Worm (Caenorhabditis elegans) whole organism, L1 larva: ENCODE results near the gene C13C4.7.

Experiments
- C04F5.9 ChIP-seq: sonication (generic microtip); optimal IDR thresholded peaks from 2 replicates; lab custom pipeline; 2016; ENCODE audit warnings: missing genetic modification characterization, missing compliant biosample characterization
- C16A3.4 ChIP-seq: fragments of 150-350 bp; optimal IDR thresholded peaks from 2 replicates; lab custom pipeline; 2014; ENCODE audit warnings: missing biosample characterization, missing genetic modification characterization
- C34B4.2 ChIP-seq: sonication (generic microtip); optimal IDR thresholded peaks from 2 replicates; lab custom pipeline; 2017; ENCODE audit warnings: mild to moderate bottlenecking, missing genetic modification characterization, missing compliant biosample characterization
- aha-1 ChIP-seq: fragments of 150-350 bp; optimal IDR thresholded peaks from 2 replicates; lab custom pipeline; 2014; ENCODE audit warnings: missing biosample characterization, missing genetic modification characterization
- aly-2 ChIP-seq: fragments of 150-350 bp; optimal IDR thresholded peaks from 2 replicates; lab custom pipeline; 2014; ENCODE audit warnings: missing biosample characterization, missing genetic modification characterization
- ceh-88 ChIP-seq: fragments of 200-800 bp; sonication (Bioruptor generic); IDR thresholded peaks from 2 replicates; pipeline ENCODE4 v1.3.6; 2022; ENCODE audit warnings: missing genetic modification characterization, missing compliant biosample characterization
- ceh-90 ChIP-seq: sonication (generic microtip); optimal IDR thresholded peaks from 2 replicates; lab custom pipeline; 2016; ENCODE audit warnings: missing genetic modification characterization, missing compliant biosample characterization
- ces-1 ChIP-seq: fragments of 150-350 bp; optimal IDR thresholded peaks from 2 replicates; lab custom pipeline; 2014; ENCODE audit warnings: missing biosample characterization, missing genetic modification reagents, missing genetic modification characterization
- dsc-1 ChIP-seq: sonication (generic microtip); optimal IDR thresholded peaks from 2 replicates; lab custom pipeline; 2016; ENCODE audit warnings: mild to moderate bottlenecking, missing genetic modification characterization, missing compliant biosample characterization
- efl-3 ChIP-seq: fragments of 200-800 bp; sonication (Bioruptor generic); optimal IDR thresholded peaks from 2 replicates; lab custom pipeline; 2018; ENCODE audit warnings: mild to moderate bottlenecking, missing genetic modification characterization, missing compliant biosample characterization
- elt-2 ChIP-seq: sonication (generic microtip); optimal IDR thresholded peaks from 2 replicates; lab custom pipeline; 2016; ENCODE audit warnings: missing genetic modification characterization, mild to moderate bottlenecking, inconsistent platforms, missing compliant biosample characterization, missing genetic modification reagents
- elt-3 ChIP-seq, 6 experiments: fragments of 150-350 bp in 1 of 6; sonication (generic microtip); optimal IDR thresholded peaks; 2 replicates each; lab custom pipeline; 2017 to 2018; ENCODE audit warnings: missing biosample characterization in 6 of 6, missing genetic modification characterization in 6 of 6, inconsistent platforms in 1 of 6
- fkh-10 ChIP-seq: sonication (generic microtip); optimal IDR thresholded peaks from 2 replicates; lab custom pipeline; 2017; ENCODE audit warnings: missing biosample characterization, missing genetic modification reagents, missing genetic modification characterization
- fos-1 ChIP-seq: fragments of 150-350 bp; optimal IDR thresholded peaks from 2 replicates; lab custom pipeline; 2014; ENCODE audit warnings: missing biosample characterization, missing genetic modification characterization
- grh-1 ChIP-seq: fragments of 200-800 bp; sonication (Bioruptor generic); IDR thresholded peaks from 2 replicates; pipeline ENCODE4 v1.3.6; 2022; ENCODE audit warnings: missing genetic modification reagents, missing genetic modification characterization, missing compliant biosample characterization
- hlh-4 ChIP-seq: sonication (generic microtip); optimal IDR thresholded peaks from 2 replicates; lab custom pipeline; 2016; ENCODE audit warnings: mild to moderate bottlenecking, missing genetic modification characterization, missing compliant biosample characterization
- irx-1 ChIP-seq: sonication (generic microtip); optimal IDR thresholded peaks from 2 replicates; lab custom pipeline; 2016; ENCODE audit warnings: missing genetic modification characterization, missing compliant biosample characterization
- isw-1 ChIP-seq: fragments of 200-800 bp; sonication (Bioruptor generic); IDR thresholded peaks from 2 replicates; pipeline ENCODE4 v1.3.6; 2022; ENCODE audit warnings: missing genetic modification characterization, missing compliant biosample characterization
- jun-1 ChIP-seq: fragments of 150-350 bp; optimal IDR thresholded peaks from 2 replicates; lab custom pipeline; 2014; ENCODE audit warnings: missing biosample characterization, missing genetic modification reagents, missing genetic modification characterization
- lin-14 ChIP-seq: fragments of 200-800 bp; sonication (Bioruptor generic); optimal IDR thresholded peaks from 2 replicates; lab custom pipeline; 2018; ENCODE audit warnings: mild to moderate bottlenecking, missing genetic modification characterization, moderate library complexity, missing compliant biosample characterization
- lsy-2 ChIP-seq, 2 experiments: fragments of 150-350 bp; optimal IDR thresholded peaks; 2 replicates each; lab custom pipeline; 2014; ENCODE audit warnings: missing biosample characterization in 2 of 2, missing genetic modification characterization in 2 of 2
- mdl-1 ChIP-seq, 2 experiments: fragments of 150-350 bp; optimal IDR thresholded peaks; 2 replicates each; lab custom pipeline; 2014 to 2017; ENCODE audit warnings: missing biosample characterization in 2 of 2, missing genetic modification characterization in 2 of 2, inconsistent platforms in 1 of 2
- mef-2 ChIP-seq: fragments of 150-350 bp; optimal IDR thresholded peaks from 2 replicates; lab custom pipeline; 2014; ENCODE audit warnings: missing biosample characterization, missing genetic modification characterization
- nhr-11 ChIP-seq: fragments of 150-350 bp; optimal IDR thresholded peaks from 2 replicates; lab custom pipeline; 2014; ENCODE audit warnings: missing biosample characterization, missing genetic modification characterization
- nhr-19 ChIP-seq: fragments of 200-800 bp; sonication (Bioruptor generic); conservative IDR thresholded peaks from 2 replicates; pipeline ENCODE4 v1.3.6; 2022; ENCODE audit warnings: missing genetic modification characterization, missing compliant biosample characterization
- nhr-20 ChIP-seq: sonication (generic microtip); optimal IDR thresholded peaks from 2 replicates; lab custom pipeline; 2016; ENCODE audit warnings: mild to moderate bottlenecking, missing genetic modification characterization, missing compliant biosample characterization
- nhr-237 ChIP-seq: fragments of 150-350 bp; optimal IDR thresholded peaks from 2 replicates; lab custom pipeline; 2014; ENCODE audit warnings: missing biosample characterization, missing genetic modification characterization
- nhr-47 ChIP-seq: sonication (generic microtip); optimal IDR thresholded peaks from 2 replicates; lab custom pipeline; 2016; ENCODE audit warnings: mild to moderate bottlenecking, missing genetic modification characterization, moderate library complexity, missing compliant biosample characterization
- nhr-71 ChIP-seq: sonication (generic microtip); optimal IDR thresholded peaks from 2 replicates; lab custom pipeline; 2016; ENCODE audit warnings: mild to moderate bottlenecking, missing genetic modification characterization, moderate library complexity, missing compliant biosample characterization
- nhr-84 ChIP-seq: sonication (generic microtip); optimal IDR thresholded peaks from 2 replicates; lab custom pipeline; 2017; ENCODE audit warnings: missing biosample characterization, missing genetic modification characterization
- nhr-85 ChIP-seq: sonication (generic microtip); peaks from one replicate; lab custom pipeline; 2016; ENCODE audit warnings: missing genetic modification characterization, inconsistent platforms, missing compliant biosample characterization
- nhr-90 ChIP-seq: sonication (generic microtip); optimal IDR thresholded peaks from 2 replicates; lab custom pipeline; 2016; ENCODE audit warnings: mild to moderate bottlenecking, missing genetic modification characterization, missing compliant biosample characterization; ENCODE audit not compliant: poor library complexity
- pag-3 ChIP-seq: sonication (generic microtip); optimal IDR thresholded peaks from 2 replicates; lab custom pipeline; 2017; ENCODE audit warnings: missing genetic modification characterization, mild to moderate bottlenecking, missing compliant biosample characterization, antibody characterized with exemption, borderline replicate concordance; ENCODE audit not compliant: insufficient read depth
- pax-3 ChIP-seq: fragments of 200-800 bp; sonication (Bioruptor generic); optimal IDR thresholded peaks from 2 replicates; lab custom pipeline; 2018; ENCODE audit warnings: mild to moderate bottlenecking, missing genetic modification characterization, moderate library complexity, missing compliant biosample characterization
- snpc-4 ChIP-seq: fragments of 150-350 bp; optimal IDR thresholded peaks from 2 replicates; lab custom pipeline; 2014; ENCODE audit warnings: missing biosample characterization, missing genetic modification characterization
- snu-23 ChIP-seq: sonication (generic microtip); optimal IDR thresholded peaks from 2 replicates; lab custom pipeline; 2016; ENCODE audit warnings: missing genetic modification characterization, missing compliant biosample characterization
- sox-4 ChIP-seq: sonication (generic microtip); optimal IDR thresholded peaks from 2 replicates; lab custom pipeline; 2016; ENCODE audit warnings: missing genetic modification characterization, missing compliant biosample characterization
- sptf-1 ChIP-seq: fragments of 150-350 bp; optimal IDR thresholded peaks from 2 replicates; lab custom pipeline; 2014; ENCODE audit warnings: missing biosample characterization, missing genetic modification characterization
- tlp-1 ChIP-seq: fragments of 150-350 bp; optimal IDR thresholded peaks from 2 replicates; lab custom pipeline; 2014; ENCODE audit warnings: missing biosample characterization, missing genetic modification characterization
- unc-62 ChIP-seq: fragments of 150-350 bp; optimal IDR thresholded peaks from 2 replicates; lab custom pipeline; 2014; ENCODE audit warnings: missing biosample characterization, missing genetic modification reagents, missing genetic modification characterization
- unc-86 ChIP-seq: sonication (generic microtip); optimal IDR thresholded peaks from 2 replicates; lab custom pipeline; 2016; ENCODE audit warnings: missing genetic modification characterization, missing compliant biosample characterization
- unc-98 ChIP-seq: fragments of 200-800 bp; sonication (Bioruptor generic); IDR thresholded peaks from 2 replicates; pipeline ENCODE4 v1.3.6; 2022; ENCODE audit warnings: missing genetic modification characterization, missing compliant biosample characterization
- xbp-1 ChIP-seq: sonication (generic microtip); optimal IDR thresholded peaks from 2 replicates; lab custom pipeline; 2016; ENCODE audit warnings: missing genetic modification characterization, missing compliant biosample characterization
- zip-4 ChIP-seq: fragments of 200-800 bp; sonication (Bioruptor generic); optimal IDR thresholded peaks from 2 replicates; lab custom pipeline; 2018; ENCODE audit warnings: mild to moderate bottlenecking, missing genetic modification characterization, moderate library complexity, missing compliant biosample characterization
- ztf-11 ChIP-seq, 2 experiments: sonication (generic microtip); optimal IDR thresholded peaks; 2 replicates each; lab custom pipeline; 2016 to 2017; ENCODE audit warnings: missing genetic modification characterization in 2 of 2, missing biosample characterization in 1 of 2, missing compliant biosample characterization in 1 of 2
- ztf-4 ChIP-seq: fragments of 150-350 bp; optimal IDR thresholded peaks from 2 replicates; lab custom pipeline; 2014; ENCODE audit warnings: missing biosample characterization, missing genetic modification characterization

C13C4.7 gene

ce11 chrV:12117567-12118053 lies 2.7 kb downstream of the C13C4.7 start, which contains the start of gene C13C4.8:
TSS of gene C13C4.8 (plus strand) at chrV:12118003.
- TF ChIP-seq mef-2 (tag; lab: Kevin White, UChicago) (no peak), xbp-1 (tag; lab: Kevin White, UChicago) (no peak), C04F5.9 (tag; lab: Kevin White, UChicago) (no peak), aly-2 (tag; lab: Kevin White, UChicago) (no peak), ces-1 (no peak), irx-1 (tag; lab: Kevin White, UChicago) (no peak), pax-3 (no peak)

DNA sequence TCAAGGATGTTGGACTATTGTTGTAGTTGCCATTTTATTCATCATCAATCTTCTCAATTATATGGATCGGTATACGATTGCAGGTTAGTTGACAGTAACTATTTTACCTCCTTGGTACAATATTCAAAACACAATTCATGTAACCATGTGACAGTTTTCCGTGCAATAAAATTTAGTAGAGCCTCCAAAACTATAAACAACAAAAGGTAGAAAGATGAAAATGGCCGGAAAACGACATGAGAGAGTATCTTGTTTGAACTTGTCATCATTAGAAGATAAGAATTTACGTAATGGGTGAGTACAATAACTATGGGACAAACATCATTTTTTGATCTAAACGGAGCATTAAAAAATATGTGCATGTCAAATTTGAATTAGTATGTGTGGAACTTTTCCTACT lies 5.1 kb downstream of the C13C4.7 start:
- TF ChIP-seq hlh-4 (tag; lab: Kevin White, UChicago) (no peak), nhr-84 (no peak), elt-2 (peak; percentile 1), nhr-20 (tag; lab: Kevin White, UChicago) (peak; percentile 6), nhr-71 (peak; percentile 7)

- TF ChIP-seq dsc-1 (no peak), unc-86 (tag; lab: Kevin White, UChicago) (no peak), zip-4 (no peak), C34B4.2 (tag; lab: Kevin White, UChicago) (no peak), snpc-4 (tag; lab: Kevin White, UChicago) (no peak), sox-4 (tag; lab: Kevin White, UChicago) (no peak), sptf-1 (tag; lab: Kevin White, UChicago) (no peak), elt-2 (no peak), efl-3 (no peak), xbp-1 (tag; lab: Kevin White, UChicago) (no peak), mef-2 (tag; lab: Kevin White, UChicago) (no peak), nhr-11 (no peak), pax-3 (no peak), C16A3.4 (tag; lab: Kevin White, UChicago) (no peak), nhr-84 (no peak)
Measured at ce11 chrV:12114693-12115092, 5.6 kb downstream of the C13C4.7 start, which contains the start of gene spin-1. TSS of gene spin-1 (plus strand) at chrV:12114993.

- peak; percentile 28 for TF ChIP-seq nhr-85 (tag; lab: Kevin White, UChicago)
- TF ChIP-seq nhr-47 (tag; lab: Kevin White, UChicago), result no peak
- peak; percentile 11 for TF ChIP-seq elt-2
- TF ChIP-seq lin-14 (GFP tag; lab: Kevin White, UChicago), result peak; percentile 27
- no peak for TF ChIP-seq ceh-88
Measured at ce11 chrV:12113726-12114125, 6.6 kb downstream of the C13C4.7 start.

ce11 chrV:12111452-12111851 lies 8.8 kb downstream of the C13C4.7 start, which contains the start of gene lhpp-1:
TSS of gene lhpp-1 (minus strand) at chrV:12111805.
- no peak for TF ChIP-seq unc-62 (GFP tag; lab: Kevin White, UChicago)
- TF ChIP-seq dsc-1, result no peak
- no peak for TF ChIP-seq nhr-19
- TF ChIP-seq ceh-88, result no peak
- no peak for TF ChIP-seq nhr-90
- TF ChIP-seq jun-1 (tag; lab: Kevin White, UChicago), result no peak
- TF ChIP-seq fkh-10, result no peak
- TF ChIP-seq nhr-237 (tag; lab: Kevin White, UChicago), result no peak
- TF ChIP-seq ztf-4, result no peak
- TF ChIP-seq tlp-1 (tag; lab: Kevin White, UChicago), result no peak
- TF ChIP-seq snu-23 (GFP tag; lab: Kevin White, UChicago), result peak; percentile 6
- no peak for TF ChIP-seq fos-1 (tag; lab: Kevin White, UChicago)
- TF ChIP-seq ceh-90 (tag; lab: Kevin White, UChicago), result no peak
- no peak for TF ChIP-seq pag-3 (tag; lab: Kevin White, UChicago)
- no peak for TF ChIP-seq C04F5.9 (tag; lab: Kevin White, UChicago)
- peak in 1 of 6 experiments; percentile 12 for TF ChIP-seq elt-3 (tag; optimal IDR thresholded peaks at IDR 0.05; lab: Kevin White, UChicago)
- TF ChIP-seq ztf-11 (tag; optimal IDR thresholded peaks at IDR 0.05; lab: Kevin White, UChicago), result no peak
- TF ChIP-seq lsy-2 (tag; optimal IDR thresholded peaks at IDR 0.05; lab: Kevin White, UChicago), result peak in 1 of 2 experiments; percentile 20
- TF ChIP-seq efl-3, result no peak
- TF ChIP-seq aha-1 (tag; lab: Kevin White, UChicago), result no peak
- no peak for TF ChIP-seq ces-1
- TF ChIP-seq nhr-20 (tag; lab: Kevin White, UChicago), result no peak
- TF ChIP-seq unc-98 (GFP tag; lab: Robert Waterston, UW), result no peak
- no peak for TF ChIP-seq isw-1 (GFP tag; lab: Robert Waterston, UW)
- TF ChIP-seq mdl-1 (tag; optimal IDR thresholded peaks at IDR 0.05; lab: Kevin White, UChicago), result peak in 1 of 2 experiments; percentile 14
- TF ChIP-seq grh-1, result no peak
